Worm (Caenorhabditis elegans) whole organism, late embryonic: ENCODE measurements around the gene T13C5.6.

ENCODE experiments used
- C08G9.2 ChIP-seq: sonication (generic microtip); optimal IDR thresholded peaks from 2 replicates; lab custom pipeline; 2016; ENCODE audit warnings: mild to moderate bottlenecking, missing genetic modification characterization, moderate library complexity, missing compliant biosample characterization
- C38D4.7 ChIP-seq: fragments of 200-800 bp; sonication (Bioruptor generic); optimal IDR thresholded peaks from 2 replicates; lab custom pipeline; 2018; ENCODE audit warnings: mild to moderate bottlenecking, missing genetic modification characterization, moderate library complexity, missing compliant biosample characterization
- F13H6.1 ChIP-seq: sonication (generic microtip); optimal IDR thresholded peaks from 2 replicates; lab custom pipeline; 2016; ENCODE audit warnings: missing genetic modification characterization, missing compliant biosample characterization
- T23F11.4 ChIP-seq: fragments of 200-800 bp; sonication (Bioruptor generic); optimal IDR thresholded peaks from 2 replicates; lab custom pipeline; 2018; ENCODE audit warnings: mild to moderate bottlenecking, missing genetic modification characterization, missing compliant biosample characterization
- Y22D7AL.16 ChIP-seq: sonication (generic microtip); optimal IDR thresholded peaks from 2 replicates; lab custom pipeline; 2016; ENCODE audit warnings: missing genetic modification characterization, missing compliant biosample characterization
- ahr-1 ChIP-seq: sonication (generic microtip); optimal IDR thresholded peaks from 2 replicates; lab custom pipeline; 2016; ENCODE audit warnings: missing genetic modification characterization, missing compliant biosample characterization
- ama-1 ChIP-seq: fragments of 150-350 bp; optimal IDR thresholded peaks from 2 replicates; lab custom pipeline; 2014
- ceh-14 ChIP-seq: sonication (generic microtip); optimal IDR thresholded peaks from 2 replicates; lab custom pipeline; 2016; ENCODE audit warnings: missing genotype, missing genetic modification characterization, missing compliant biosample characterization
- ceh-18 ChIP-seq: sonication (generic microtip); optimal IDR thresholded peaks from 2 replicates; lab custom pipeline; 2016; ENCODE audit warnings: missing genetic modification characterization, missing compliant biosample characterization
- ceh-2 ChIP-seq: sonication (generic microtip); optimal IDR thresholded peaks from 2 replicates; lab custom pipeline; 2016; ENCODE audit warnings: missing genotype, missing genetic modification characterization, missing compliant biosample characterization
- ceh-22 ChIP-seq: sonication (generic microtip); optimal IDR thresholded peaks from 2 replicates; lab custom pipeline; 2017; ENCODE audit warnings: missing biosample characterization, missing genetic modification characterization
- ceh-24 ChIP-seq: sonication (generic microtip); optimal IDR thresholded peaks from 2 replicates; lab custom pipeline; 2016; ENCODE audit warnings: mild to moderate bottlenecking, missing genetic modification characterization, missing compliant biosample characterization
- ceh-31 ChIP-seq: sonication (generic microtip); optimal IDR thresholded peaks from 2 replicates; lab custom pipeline; 2016; ENCODE audit warnings: missing genetic modification characterization, missing compliant biosample characterization
- ceh-34 ChIP-seq: sonication (generic microtip); optimal IDR thresholded peaks from 2 replicates; lab custom pipeline; 2016; ENCODE audit warnings: mild to moderate bottlenecking, missing genetic modification characterization, missing compliant biosample characterization
- ceh-45 ChIP-seq: fragments of 200-800 bp; sonication (Bioruptor generic); IDR thresholded peaks from 2 replicates; pipeline ENCODE4 v1.3.6; 2022; ENCODE audit warnings: missing genetic modification reagents, missing genetic modification characterization, missing compliant biosample characterization
- ceh-6 ChIP-seq: fragments of 200-800 bp; sonication (Bioruptor generic); optimal IDR thresholded peaks from 2 replicates; lab custom pipeline; 2018; ENCODE audit warnings: mild to moderate bottlenecking, missing genetic modification characterization, missing compliant biosample characterization
- che-1 ChIP-seq: sonication (generic microtip); optimal IDR thresholded peaks from 2 replicates; lab custom pipeline; 2016; ENCODE audit warnings: mild to moderate bottlenecking, missing genetic modification characterization, missing compliant biosample characterization
- dmd-4 ChIP-seq: sonication (generic microtip); optimal IDR thresholded peaks from 2 replicates; lab custom pipeline; 2016; ENCODE audit warnings: borderline replicate concordance, missing genetic modification characterization, missing compliant biosample characterization
- dve-1 ChIP-seq: sonication (generic microtip); optimal IDR thresholded peaks from 2 replicates; lab custom pipeline; 2017; ENCODE audit warnings: antibody characterized with exemption, mild to moderate bottlenecking, missing genetic modification characterization, missing compliant biosample characterization
- elt-2 ChIP-seq: sonication (generic microtip); optimal IDR thresholded peaks from 2 replicates; lab custom pipeline; 2016; ENCODE audit warnings: missing genetic modification reagents, missing genetic modification characterization, missing compliant biosample characterization
- fax-1 ChIP-seq: sonication (generic microtip); optimal IDR thresholded peaks from 2 replicates; lab custom pipeline; 2016; ENCODE audit warnings: missing genotype, missing genetic modification characterization, missing compliant biosample characterization
- fkh-6 ChIP-seq: sonication (generic microtip); optimal IDR thresholded peaks from 2 replicates; lab custom pipeline; 2016; ENCODE audit warnings: missing genetic modification characterization, missing compliant biosample characterization
- gmeb-2 ChIP-seq: sonication (generic microtip); optimal IDR thresholded peaks from 2 replicates; lab custom pipeline; 2016; ENCODE audit warnings: missing genetic modification characterization, inconsistent platforms, missing compliant biosample characterization
- hlh-13 ChIP-seq: fragments of 200-800 bp; sonication (Bioruptor generic); optimal IDR thresholded peaks from 2 replicates; lab custom pipeline; 2018; ENCODE audit warnings: mild to moderate bottlenecking, missing genetic modification characterization, missing compliant biosample characterization
- hlh-15 ChIP-seq: sonication (generic microtip); optimal IDR thresholded peaks from 2 replicates; lab custom pipeline; 2016; ENCODE audit warnings: missing genetic modification characterization, missing compliant biosample characterization
- hlh-8 ChIP-seq: sonication (generic microtip); optimal IDR thresholded peaks from 2 replicates; lab custom pipeline; 2016; ENCODE audit warnings: missing genotype, missing genetic modification characterization, missing compliant biosample characterization
- lin-11 ChIP-seq: fragments of 200-800 bp; sonication (Bioruptor generic); optimal IDR thresholded peaks from 2 replicates; lab custom pipeline; 2018; ENCODE audit warnings: mild to moderate bottlenecking, missing genetic modification characterization, missing compliant biosample characterization
- madf-2 ChIP-seq: sonication (generic microtip); optimal IDR thresholded peaks from 2 replicates; lab custom pipeline; 2017; ENCODE audit warnings: missing genetic modification characterization, missing compliant biosample characterization
- mec-3 ChIP-seq: sonication (generic microtip); optimal IDR thresholded peaks from 2 replicates; lab custom pipeline; 2016; ENCODE audit warnings: borderline replicate concordance, missing genetic modification characterization, missing compliant biosample characterization
- nfya-1 ChIP-seq: sonication (generic microtip); optimal IDR thresholded peaks from 2 replicates; lab custom pipeline; 2017; ENCODE audit warnings: missing genetic modification characterization, mild to moderate bottlenecking, missing compliant biosample characterization, antibody characterized with exemption, moderate library complexity
- nhr-232 ChIP-seq: sonication (generic microtip); optimal IDR thresholded peaks from 2 replicates; lab custom pipeline; 2016; ENCODE audit warnings: missing genetic modification characterization, missing compliant biosample characterization
- npax-4 ChIP-seq: sonication (generic microtip); optimal IDR thresholded peaks from 2 replicates; lab custom pipeline; 2016; ENCODE audit warnings: missing genetic modification characterization, missing compliant biosample characterization
- odd-2 ChIP-seq: sonication (generic microtip); optimal IDR thresholded peaks from 2 replicates; lab custom pipeline; 2017; ENCODE audit warnings: antibody characterized with exemption, mild to moderate bottlenecking, missing genetic modification characterization, missing compliant biosample characterization
- pat-9 ChIP-seq: fragments of 200-800 bp; sonication (Bioruptor generic); optimal IDR thresholded peaks from 2 replicates; lab custom pipeline; 2018; ENCODE audit warnings: mild to moderate bottlenecking, missing genetic modification characterization, moderate library complexity, missing compliant biosample characterization
- pax-1 ChIP-seq: fragments of 150-350 bp; optimal IDR thresholded peaks from 2 replicates; lab custom pipeline; 2014; ENCODE audit warnings: missing biosample characterization, missing genetic modification characterization
- pha-4 ChIP-seq: fragments of 150-350 bp; optimal IDR thresholded peaks from 2 replicates; lab custom pipeline; 2018; ENCODE audit warnings: missing biosample characterization, missing genetic modification reagents, missing genetic modification characterization
- pros-1 ChIP-seq: fragments of 150-350 bp; optimal IDR thresholded peaks from 2 replicates; lab custom pipeline; 2014; ENCODE audit warnings: missing biosample characterization, missing genetic modification reagents, missing genetic modification characterization
- ref-2 ChIP-seq: sonication (generic microtip); optimal IDR thresholded peaks from 2 replicates; lab custom pipeline; 2016; ENCODE audit warnings: missing genetic modification characterization, missing compliant biosample characterization
- sdc-2 ChIP-seq: sonication (generic microtip); optimal IDR thresholded peaks from 2 replicates; lab custom pipeline; 2016; ENCODE audit warnings: missing genotype, missing genetic modification characterization, missing compliant biosample characterization
- sox-2 ChIP-seq: fragments of 200-800 bp; sonication (Bioruptor generic); IDR thresholded peaks from 2 replicates; pipeline ENCODE4 v1.3.6; 2022; ENCODE audit warnings: missing genetic modification reagents, missing genetic modification characterization, missing compliant biosample characterization
- syd-9 ChIP-seq: sonication (generic microtip); optimal IDR thresholded peaks from 2 replicates; lab custom pipeline; 2016; ENCODE audit warnings: mild to moderate bottlenecking, missing genetic modification characterization, moderate library complexity, missing compliant biosample characterization
- tbx-2 ChIP-seq: sonication (generic microtip); optimal IDR thresholded peaks from 2 replicates; lab custom pipeline; 2016; ENCODE audit warnings: missing genetic modification characterization, missing compliant biosample characterization
- tbx-7 ChIP-seq: sonication (generic microtip); optimal IDR thresholded peaks from 2 replicates; lab custom pipeline; 2016; ENCODE audit warnings: missing genotype, missing genetic modification characterization, missing compliant biosample characterization
- ttx-3 ChIP-seq: sonication (generic microtip); optimal IDR thresholded peaks from 2 replicates; lab custom pipeline; 2016; ENCODE audit warnings: missing genetic modification reagents, missing genetic modification characterization, missing compliant biosample characterization
- unc-3 ChIP-seq, 2 experiments: fragments of 200-800 bp in 1 of 2; sonication (Bioruptor generic) in 1 of 2; sonication (generic microtip) in 1 of 2; conservative IDR thresholded peaks in 1 of 2; optimal IDR thresholded peaks in 1 of 2; 2 replicates each; pipeline versions ENCODE4 v1.3.6 to Lab custom; 2016 to 2022; ENCODE audit warnings: missing compliant biosample characterization in 2 of 2, missing genetic modification characterization in 2 of 2, missing genetic modification reagents in 1 of 2
- unc-86 ChIP-seq: sonication (generic microtip); optimal IDR thresholded peaks from 2 replicates; lab custom pipeline; 2016; ENCODE audit warnings: missing genetic modification characterization, missing compliant biosample characterization
- zip-5 ChIP-seq: sonication (generic microtip); optimal IDR thresholded peaks from 2 replicates; lab custom pipeline; 2016; ENCODE audit warnings: missing genetic modification characterization, missing compliant biosample characterization
- ztf-16 ChIP-seq: sonication (generic microtip); optimal IDR thresholded peaks from 2 replicates; lab custom pipeline; 2017; ENCODE audit warnings: missing genetic modification characterization, missing compliant biosample characterization

T13C5.6 gene

DNA sequence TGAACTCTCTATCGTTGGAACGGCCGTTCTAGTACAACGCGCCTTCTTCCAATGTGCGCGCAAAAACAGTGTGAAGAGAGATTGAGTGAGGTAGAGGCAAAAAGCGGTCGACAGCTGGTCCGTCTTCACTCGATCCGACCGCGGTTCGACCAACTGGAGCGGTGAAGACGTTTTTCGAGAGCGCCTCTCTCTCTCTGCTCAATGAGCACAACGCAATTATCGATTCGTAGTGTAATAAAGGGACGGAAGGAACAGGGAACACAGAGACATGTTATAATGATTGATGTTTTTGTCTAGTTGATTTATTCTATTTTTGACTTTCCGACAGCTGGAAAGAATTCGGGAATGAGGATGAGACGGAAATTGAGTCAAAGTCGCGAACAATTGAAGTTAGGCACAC lies 17.4 kb upstream of the T13C5.6 start (continued):
- TF ChIP-seq pros-1 (tag; lab: Kevin White, UChicago) = no peak
- TF ChIP-seq madf-2 = no peak
- peak; percentile 7 for TF ChIP-seq hlh-8 (tag; lab: Kevin White, UChicago)
- no peak for TF ChIP-seq unc-86
- TF ChIP-seq Y22D7AL.16 (tag; lab: Kevin White, UChicago) = no peak
- TF ChIP-seq nhr-232 (tag; lab: Kevin White, UChicago) = no peak
- no peak for TF ChIP-seq fkh-6
- TF ChIP-seq ama-1 (lab: Kevin White, UChicago) = no peak
- no peak for TF ChIP-seq ceh-2 (tag; lab: Kevin White, UChicago)
- no peak for TF ChIP-seq hlh-13 (GFP tag; lab: Kevin White, UChicago)
- TF ChIP-seq odd-2 (tag; lab: Kevin White, UChicago) = no peak
- TF ChIP-seq pha-4 = no peak
- no peak for TF ChIP-seq mec-3 (tag; lab: Kevin White, UChicago)
- TF ChIP-seq, all 69 proteins: peak for 4

DNA sequence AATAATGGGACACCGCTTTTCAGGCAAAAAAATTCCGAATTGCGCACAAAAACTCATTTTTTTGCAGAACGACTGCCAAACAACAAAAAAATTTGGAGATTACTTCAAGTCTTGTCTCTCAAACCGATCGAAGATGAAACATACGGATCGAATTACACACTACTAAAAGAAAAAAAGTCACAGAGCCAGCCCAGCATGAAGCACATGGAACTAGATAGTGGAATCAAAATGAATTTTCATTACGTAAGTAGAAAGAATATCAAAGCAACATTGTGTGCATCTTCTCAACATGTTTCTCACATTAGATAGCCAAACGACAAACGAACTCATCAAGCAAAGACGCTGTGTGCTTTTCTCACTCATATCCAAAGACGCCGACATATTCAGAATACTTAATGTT lies 13.6 kb upstream of the T13C5.6 start:
- TF ChIP-seq lin-11 (tag; lab: Kevin White, UChicago) (no peak), hlh-15 (tag; lab: Kevin White, UChicago) (no peak), pros-1 (tag; lab: Kevin White, UChicago) (no peak), C08G9.2 (no peak), sdc-2 (no peak), ceh-31 (tag; lab: Kevin White, UChicago) (no peak), F13H6.1 (tag; lab: Kevin White, UChicago) (no peak), dve-1 (tag; lab: Kevin White, UChicago) (no peak), ceh-14 (tag; lab: Kevin White, UChicago) (no peak), tbx-2 (tag; lab: Kevin White, UChicago) (no peak), zip-5 (tag; lab: Kevin White, UChicago) (no peak), C38D4.7 (GFP tag; lab: Kevin White, UChicago) (no peak), pat-9 (tag; lab: Kevin White, UChicago) (no peak)

DNA sequence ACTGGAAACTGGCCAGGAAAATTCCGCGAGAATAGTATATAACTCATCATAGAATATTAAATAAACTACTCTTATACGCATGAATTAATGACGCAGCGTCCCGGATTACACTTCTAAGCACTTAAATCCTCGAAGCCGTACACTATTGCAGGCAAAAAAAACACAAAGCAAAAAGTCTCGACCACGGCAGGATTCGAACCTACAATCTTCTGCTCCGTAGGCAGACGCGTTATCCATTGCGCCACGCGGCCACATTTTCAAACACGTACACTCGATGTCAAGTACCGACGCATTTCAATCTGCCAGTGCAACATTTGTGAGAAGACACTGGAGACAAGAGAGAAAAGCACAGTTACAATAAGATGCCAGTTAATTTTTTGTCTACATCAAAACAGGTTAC lies 12.4 kb upstream of the T13C5.6 start:
- TF ChIP-seq tbx-2 (tag; lab: Kevin White, UChicago) = peak; percentile 36
- TF ChIP-seq unc-3 (GFP tag; conservative IDR thresholded peaks at IDR 0.05; lab: Robert Waterston, UW) = 0 out of 2 replicates have a peak, but pooled peaks have one; percentile 18
- TF ChIP-seq unc-3 (tag; optimal IDR thresholded peaks at IDR 0.05; lab: Kevin White, UChicago) = no peak
- peak; percentile 33 for TF ChIP-seq sdc-2
- peak; percentile 13 for TF ChIP-seq F13H6.1 (tag; lab: Kevin White, UChicago)
- TF ChIP-seq npax-4 (tag; lab: Kevin White, UChicago) = no peak
- TF ChIP-seq fax-1 (tag; lab: Kevin White, UChicago) = peak; percentile 48
- peak; percentile 36 for TF ChIP-seq elt-2 (tag; lab: Kevin White, UChicago)
- TF ChIP-seq C08G9.2 = peak; percentile 52
- peak; percentile 2 for TF ChIP-seq fkh-6
- TF ChIP-seq ceh-45 (GFP tag; lab: Robert Waterston, UW) = peak; percentile 53; the same call in 1 of the 2 replicates
- no peak for TF ChIP-seq nfya-1 (tag; lab: Kevin White, UChicago)
- TF ChIP-seq lin-11 (tag; lab: Kevin White, UChicago) = peak; percentile 35
- TF ChIP-seq ttx-3 (tag; lab: Kevin White, UChicago) = peak; percentile 22
- peak; percentile 50 for TF ChIP-seq C38D4.7 (GFP tag; lab: Kevin White, UChicago)
- TF ChIP-seq pax-1 = no peak
- TF ChIP-seq ref-2 = peak; percentile 42
- TF ChIP-seq dve-1 (tag; lab: Kevin White, UChicago) = peak; percentile 63
- no peak for TF ChIP-seq tbx-7 (tag; lab: Kevin White, UChicago)
- no peak for TF ChIP-seq sox-2
- peak; percentile 35 for TF ChIP-seq hlh-13 (GFP tag; lab: Kevin White, UChicago)
- TF ChIP-seq dmd-4 (tag; lab: Kevin White, UChicago) = no peak
- TF ChIP-seq ceh-24 (tag; lab: Kevin White, UChicago) = peak; percentile 4
- no peak for TF ChIP-seq ahr-1 (tag; lab: Kevin White, UChicago)
- TF ChIP-seq ztf-16 = peak; percentile 22
- TF ChIP-seq gmeb-2 (tag; lab: Kevin White, UChicago) = peak; percentile 40
- TF ChIP-seq ceh-34 = peak; percentile 32
- TF ChIP-seq che-1 = peak; percentile 62
- peak; percentile 53 for TF ChIP-seq T23F11.4
- TF ChIP-seq ceh-22 (tag; lab: Kevin White, UChicago) = no peak
- peak; percentile 35 for TF ChIP-seq hlh-15 (tag; lab: Kevin White, UChicago)
- peak; percentile 47 for TF ChIP-seq madf-2
- peak; percentile 61 for TF ChIP-seq ceh-18 (tag; lab: Kevin White, UChicago)
- peak; percentile 69 for TF ChIP-seq ceh-6 (GFP tag; lab: Kevin White, UChicago)
- TF ChIP-seq syd-9 (tag; lab: Kevin White, UChicago) = peak; percentile 52
